Worm (Caenorhabditis elegans) whole organism, L3 larva: Measurements from ENCODE around the gene col-169.
A peak's percentile ranks its signal among the peaks of the same experiment; 100 is the strongest.

Experiments
- R02D3.7 ChIP-seq: fragments of 150-350 bp; optimal IDR thresholded peaks from 2 replicates; lab custom pipeline; 2014; ENCODE audit warnings: missing biosample characterization, missing genetic modification characterization
- ZK546.5 ChIP-seq: sonication (generic microtip); optimal IDR thresholded peaks from 2 replicates; lab custom pipeline; 2017; ENCODE audit warnings: missing biosample characterization, missing genetic modification characterization
- ama-1 ChIP-seq: fragments of 150-350 bp; optimal IDR thresholded peaks from 2 replicates; lab custom pipeline; 2018
- ceh-28 ChIP-seq: fragments of 150-350 bp; optimal IDR thresholded peaks from 2 replicates; lab custom pipeline; 2014; ENCODE audit warnings: missing biosample characterization, missing genetic modification reagents, missing genetic modification characterization
- ceh-82 ChIP-seq: fragments of 150-350 bp; optimal IDR thresholded peaks from 2 replicates; lab custom pipeline; 2014; ENCODE audit warnings: missing biosample characterization, missing genetic modification characterization
- ceh-9 ChIP-seq: sonication (generic microtip); optimal IDR thresholded peaks from 2 replicates; lab custom pipeline; 2018; ENCODE audit warnings: missing biosample characterization, missing genetic modification characterization
- egl-27 ChIP-seq: sonication (generic microtip); optimal IDR thresholded peaks from 4 replicates; lab custom pipeline; 2017; ENCODE audit warnings: missing biosample characterization, missing genetic modification reagents, missing genetic modification characterization
- egl-5 ChIP-seq: fragments of 150-350 bp; optimal IDR thresholded peaks from 2 replicates; lab custom pipeline; 2017; ENCODE audit warnings: missing biosample characterization, missing genetic modification reagents, missing genetic modification characterization, inconsistent platforms
- elt-1 ChIP-seq: fragments of 150-350 bp; optimal IDR thresholded peaks from 2 replicates; lab custom pipeline; 2014; ENCODE audit warnings: missing biosample characterization, missing genetic modification characterization
- elt-2 ChIP-seq: sonication (generic microtip); optimal IDR thresholded peaks from 2 replicates; lab custom pipeline; 2016; ENCODE audit warnings: missing genetic modification reagents, mild to moderate bottlenecking, missing genetic modification characterization, missing compliant biosample characterization
- elt-3 ChIP-seq, 3 experiments: fragments of 150-350 bp in 1 of 3; sonication (generic microtip) in 2 of 3; optimal IDR thresholded peaks; 2 replicates in 2 of 3; 4 replicates in 1 of 3; lab custom pipeline; 2014 to 2017; ENCODE audit warnings: missing biosample characterization in 3 of 3, missing genetic modification characterization in 3 of 3
- eor-1 ChIP-seq, 2 experiments: fragments of 150-350 bp; optimal IDR thresholded peaks; 2 replicates each; lab custom pipeline; 2014 to 2018; ENCODE audit warnings: missing biosample characterization in 2 of 2, missing genetic modification characterization in 2 of 2
- fkh-10 ChIP-seq: sonication (generic microtip); optimal IDR thresholded peaks from 2 replicates; lab custom pipeline; 2017; ENCODE audit warnings: missing biosample characterization, missing genetic modification reagents, missing genetic modification characterization
- fkh-2 ChIP-seq: fragments of 150-350 bp; optimal IDR thresholded peaks from 2 replicates; lab custom pipeline; 2014; ENCODE audit warnings: missing biosample characterization, missing genetic modification reagents, missing genetic modification characterization
- fos-1 ChIP-seq: fragments of 150-350 bp; optimal IDR thresholded peaks from 2 replicates; lab custom pipeline; 2014; ENCODE audit warnings: missing biosample characterization, missing genetic modification characterization
- hmg-11 ChIP-seq: sonication (generic microtip); optimal IDR thresholded peaks from 2 replicates; lab custom pipeline; 2016; ENCODE audit warnings: missing genetic modification characterization, missing compliant biosample characterization
- jun-1 ChIP-seq: fragments of 150-350 bp; optimal IDR thresholded peaks from 2 replicates; lab custom pipeline; 2014; ENCODE audit warnings: missing biosample characterization, missing genetic modification reagents, missing genetic modification characterization
- lin-15B ChIP-seq: fragments of 150-350 bp; optimal IDR thresholded peaks from 2 replicates; lab custom pipeline; 2014; ENCODE audit warnings: missing biosample characterization, missing genetic modification characterization
- lsy-12 ChIP-seq: sonication (generic microtip); optimal IDR thresholded peaks from 2 replicates; lab custom pipeline; 2016; ENCODE audit warnings: mild to moderate bottlenecking, missing genetic modification characterization, missing compliant biosample characterization
- mdl-1 ChIP-seq: fragments of 150-350 bp; optimal IDR thresholded peaks from 2 replicates; lab custom pipeline; 2014; ENCODE audit warnings: missing biosample characterization, missing genetic modification characterization
- mml-1 ChIP-seq: fragments of 150-350 bp; sonication (generic microtip); optimal IDR thresholded peaks from 3 replicates; lab custom pipeline; 2014; ENCODE audit warnings: missing biosample characterization, missing genetic modification characterization
- nfya-1 ChIP-seq: sonication (generic microtip); optimal IDR thresholded peaks from 2 replicates; lab custom pipeline; 2017; ENCODE audit warnings: missing genetic modification characterization, mild to moderate bottlenecking, missing compliant biosample characterization, antibody characterized with exemption, moderate library complexity; ENCODE audit not compliant: insufficient read depth
- nhr-11 ChIP-seq: fragments of 150-350 bp; optimal IDR thresholded peaks from 2 replicates; lab custom pipeline; 2014; ENCODE audit warnings: missing biosample characterization, missing genetic modification characterization
- nhr-12 ChIP-seq: fragments of 150-350 bp; optimal IDR thresholded peaks from 2 replicates; lab custom pipeline; 2014; ENCODE audit warnings: missing biosample characterization, missing genetic modification characterization
- nhr-23 ChIP-seq: fragments of 150-350 bp; optimal IDR thresholded peaks from 2 replicates; lab custom pipeline; 2014; ENCODE audit warnings: missing biosample characterization, missing genetic modification reagents, missing genetic modification characterization
- nhr-25 ChIP-seq: sonication (generic microtip); optimal IDR thresholded peaks from 2 replicates; lab custom pipeline; 2017; ENCODE audit warnings: missing biosample characterization, missing genetic modification characterization
- nhr-28 ChIP-seq: fragments of 150-350 bp; optimal IDR thresholded peaks from 2 replicates; lab custom pipeline; 2014; ENCODE audit warnings: missing biosample characterization, missing genetic modification characterization
- nhr-67 ChIP-seq: fragments of 150-350 bp; optimal IDR thresholded peaks from 2 replicates; lab custom pipeline; 2014; ENCODE audit warnings: missing biosample characterization, missing genetic modification characterization
- nhr-76 ChIP-seq: fragments of 150-350 bp; sonication (generic microtip); optimal IDR thresholded peaks from 5 replicates; lab custom pipeline; 2014; ENCODE audit warnings: missing biosample characterization, missing genetic modification characterization
- nhr-77 ChIP-seq: fragments of 150-350 bp; optimal IDR thresholded peaks from 2 replicates; lab custom pipeline; 2014; ENCODE audit warnings: missing biosample characterization, missing genetic modification characterization
- pha-4 ChIP-seq: fragments of 150-350 bp; optimal IDR thresholded peaks from 2 replicates; lab custom pipeline; 2014; ENCODE audit warnings: missing biosample characterization, missing genetic modification reagents, missing genetic modification characterization
- pqm-1 ChIP-seq: fragments of 150-350 bp; optimal IDR thresholded peaks from 2 replicates; lab custom pipeline; 2017; ENCODE audit warnings: missing biosample characterization, missing genetic modification characterization, inconsistent platforms
- sea-2 ChIP-seq: fragments of 150-350 bp; sonication (generic microtip); optimal IDR thresholded peaks from 4 replicates; lab custom pipeline; 2014; ENCODE audit warnings: missing biosample characterization, missing genetic modification reagents, missing genetic modification characterization
- skn-1 ChIP-seq: fragments of 150-350 bp; optimal IDR thresholded peaks from 2 replicates; lab custom pipeline; 2014; ENCODE audit warnings: missing biosample characterization, missing genetic modification characterization
- unc-39 ChIP-seq: sonication (generic microtip); optimal IDR thresholded peaks from 4 replicates; lab custom pipeline; 2017; ENCODE audit warnings: missing biosample characterization, missing genetic modification characterization
- unc-62 ChIP-seq: fragments of 150-350 bp; sonication (generic microtip); optimal IDR thresholded peaks from 4 replicates; lab custom pipeline; 2014; ENCODE audit warnings: missing biosample characterization, missing genetic modification reagents, missing genetic modification characterization
- zag-1 ChIP-seq: fragments of 150-350 bp; optimal IDR thresholded peaks from 2 replicates; lab custom pipeline; 2014; ENCODE audit warnings: missing biosample characterization, missing genetic modification characterization
- ztf-11 ChIP-seq: fragments of 150-350 bp; optimal IDR thresholded peaks from 2 replicates; lab custom pipeline; 2014; ENCODE audit warnings: missing biosample characterization, missing genetic modification characterization
- ztf-4 ChIP-seq: fragments of 150-350 bp; optimal IDR thresholded peaks from 2 replicates; lab custom pipeline; 2014; ENCODE audit warnings: missing biosample characterization, missing genetic modification characterization

Gene col-169

ce11 chrX:6360658-6361057 is 31.7 kb downstream of the col-169 start, which contains the start of gene C03B1.14:
C03B1.14 (minus strand) TSS chrX:6360758.
- TF ChIP-seq ceh-28 (tag; lab: Kevin White, UChicago) (no peak), sea-2 (GFP tag; lab: Kevin White, UChicago) (no peak)

DNA sequence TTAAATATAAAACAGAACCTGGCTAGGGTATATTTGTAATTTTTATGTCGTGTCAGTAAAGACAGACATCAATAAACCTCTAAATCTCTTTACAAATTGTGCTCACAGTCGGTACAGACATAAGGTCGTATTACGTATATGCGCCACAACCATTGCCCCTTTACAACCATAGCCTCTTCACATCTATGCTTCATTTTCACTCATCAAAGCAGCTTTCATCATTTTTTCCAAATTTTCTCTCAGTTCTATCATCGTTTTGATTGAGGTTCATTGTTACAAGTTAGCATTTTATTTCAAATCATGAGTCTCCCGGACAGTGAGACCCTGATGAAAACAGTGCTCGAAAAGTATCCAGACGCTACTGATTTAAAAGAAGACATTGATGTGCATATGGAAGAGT is 35.2 kb downstream of the col-169 start, which contains the start of gene C03B1.4:
C03B1.4 (plus strand) TSS at position 301 of the 400 bp plus-strand sequence.
- TF ChIP-seq mml-1 (tag; lab: Kevin White, UChicago): no peak
- TF ChIP-seq elt-2 (tag; lab: Kevin White, UChicago): no peak
- TF ChIP-seq sea-2 (GFP tag; lab: Kevin White, UChicago): no peak

DNA sequence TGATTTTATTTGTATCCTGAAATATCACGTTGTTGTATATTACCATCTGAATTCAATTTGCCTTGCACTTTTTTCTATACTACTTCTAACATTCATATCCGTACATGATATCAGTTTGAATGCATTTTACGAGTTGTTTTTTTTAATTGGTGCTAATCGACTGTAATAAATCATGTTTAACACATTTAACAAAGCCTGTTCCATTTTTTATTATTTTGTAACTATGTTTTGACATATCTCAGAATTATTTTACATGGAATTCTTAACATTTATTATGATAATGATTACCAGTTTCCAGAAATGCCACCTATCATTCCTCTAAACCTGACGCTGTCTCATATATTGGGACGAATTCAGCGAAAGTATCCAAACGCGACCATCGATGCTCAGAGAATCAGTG is 36.8 kb downstream of the col-169 start, which contains the start of gene C03B1.3:
C03B1.3 (plus strand) TSS at position 301 of the 400 bp plus-strand sequence.
- TF ChIP-seq fos-1 (tag; lab: Kevin White, UChicago) (no peak), elt-2 (tag; lab: Kevin White, UChicago) (no peak), egl-5 (no peak), nfya-1 (tag; lab: Kevin White, UChicago) (no peak), egl-27 (tag; lab: Kevin White, UChicago) (no peak), mdl-1 (tag; lab: Kevin White, UChicago) (no peak), fkh-2 (tag; lab: Kevin White, UChicago) (no peak), nhr-76 (tag; lab: Kevin White, UChicago) (no peak), ceh-28 (tag; lab: Kevin White, UChicago) (no peak), nhr-28 (tag; lab: Kevin White, UChicago) (no peak), ama-1 (lab: Kevin White, UChicago) (no peak), nhr-11 (tag; lab: Kevin White, UChicago) (no peak), nhr-77 (tag; lab: Kevin White, UChicago) (no peak)

DNA sequence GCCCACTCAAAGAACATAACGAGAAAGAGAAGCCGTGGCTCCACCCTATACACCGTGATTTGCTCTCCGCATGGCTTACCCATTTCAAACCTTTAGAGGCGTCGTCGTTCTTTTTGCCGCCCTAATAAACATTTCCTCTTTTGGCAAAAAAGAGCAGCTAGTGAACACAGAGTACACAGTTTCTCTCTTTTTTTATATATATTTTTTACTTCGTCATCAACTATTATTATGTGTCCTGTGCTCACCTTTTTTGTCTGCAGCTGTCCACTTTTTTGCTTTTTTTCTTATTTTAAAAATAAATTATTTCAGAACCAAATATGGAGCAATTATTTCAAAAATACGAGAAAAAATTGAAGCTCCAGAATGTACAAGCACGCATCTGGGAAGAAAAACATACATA is 40.8 kb downstream of the col-169 start, which contains the start of gene C03B1.2:
C03B1.2 (plus strand) TSS at position 301 of the 400 bp plus-strand sequence.
- TF ChIP-seq hmg-11 (tag; lab: Kevin White, UChicago) (no peak), nhr-25 (tag; lab: Kevin White, UChicago) (no peak), ceh-28 (tag; lab: Kevin White, UChicago) (no peak), nhr-77 (tag; lab: Kevin White, UChicago) (no peak), jun-1 (tag; lab: Kevin White, UChicago) (no peak)

DNA sequence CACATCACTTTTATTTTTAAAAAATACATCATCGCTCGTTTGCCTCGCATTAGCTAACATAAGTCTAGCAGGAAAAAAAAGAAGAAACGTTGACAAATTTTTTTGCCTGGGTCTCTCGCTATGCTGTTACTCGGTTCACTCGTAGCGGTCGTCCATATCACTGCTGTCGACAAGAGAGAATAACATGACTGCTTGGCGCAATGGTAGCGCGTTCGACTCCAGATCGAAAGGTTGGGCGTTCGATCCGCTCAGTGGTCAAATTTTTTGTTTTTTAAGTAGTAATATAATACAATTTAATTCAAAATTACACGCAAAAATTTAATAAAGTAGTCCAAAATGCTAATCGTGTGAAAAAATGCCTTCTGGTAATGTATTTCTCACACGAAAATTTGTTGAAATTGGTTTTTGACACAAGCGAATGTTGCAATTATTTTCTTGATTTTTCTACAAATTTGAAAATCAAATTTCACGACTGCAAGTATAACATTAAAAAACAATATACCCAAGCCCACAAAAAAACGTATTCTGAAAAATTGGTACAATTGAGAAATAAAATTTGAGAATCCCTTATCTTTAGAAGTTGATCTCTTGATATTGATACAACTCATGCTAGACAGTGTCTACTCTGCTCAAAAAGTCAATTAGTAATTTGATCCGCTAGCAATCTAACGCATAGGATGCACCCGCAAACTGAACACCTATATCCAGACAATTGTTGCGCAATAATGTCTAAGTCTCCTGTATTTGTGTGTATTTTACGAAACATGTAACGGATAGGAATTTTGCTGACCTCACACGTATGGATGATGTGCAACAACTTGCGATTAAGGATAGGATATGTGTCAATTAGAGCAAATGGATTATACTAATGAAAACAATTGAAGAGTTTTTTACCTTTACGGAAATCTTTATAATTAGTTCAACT is 42.5 kb downstream of the col-169 start:
- TF ChIP-seq pqm-1: peak; percentile 26
- TF ChIP-seq fkh-10: no peak
- no peak for TF ChIP-seq lin-15B (tag; lab: Kevin White, UChicago)
- TF ChIP-seq ztf-4 (tag; lab: Kevin White, UChicago): no peak
- TF ChIP-seq unc-39 (tag; lab: Kevin White, UChicago): no peak
- TF ChIP-seq nhr-25 (tag; lab: Kevin White, UChicago): no peak
- TF ChIP-seq jun-1 (tag; lab: Kevin White, UChicago): peak; percentile 57
- TF ChIP-seq elt-1: no peak
- TF ChIP-seq nhr-12: no peak
- no peak for TF ChIP-seq nhr-67
- peak; percentile 26 for TF ChIP-seq skn-1 (tag; lab: Kevin White, UChicago)
- TF ChIP-seq nfya-1 (tag; lab: Kevin White, UChicago): peak; percentile 57
- TF ChIP-seq fkh-2 (tag; lab: Kevin White, UChicago): no peak
- TF ChIP-seq elt-3 (tag; optimal IDR thresholded peaks at IDR 0.05; lab: Kevin White, UChicago): no peak
- TF ChIP-seq fos-1 (tag; lab: Kevin White, UChicago): no peak
- no peak for TF ChIP-seq sea-2 (GFP tag; lab: Kevin White, UChicago)
- peak; percentile 49 for TF ChIP-seq pha-4
- TF ChIP-seq ztf-11: no peak
- no peak for TF ChIP-seq lsy-12 (tag; lab: Kevin White, UChicago)
- no peak for TF ChIP-seq ZK546.5
- no peak for TF ChIP-seq ceh-9 (tag; lab: Kevin White, UChicago)
- no peak for TF ChIP-seq ama-1 (lab: Kevin White, UChicago)
- TF ChIP-seq nhr-28 (tag; lab: Kevin White, UChicago): peak; percentile 10
- no peak for TF ChIP-seq nhr-11 (tag; lab: Kevin White, UChicago)
- no peak for TF ChIP-seq mdl-1 (tag; lab: Kevin White, UChicago)
- TF ChIP-seq unc-62 (GFP tag; lab: Kevin White, UChicago): no peak
- peak; percentile 93 for TF ChIP-seq hmg-11 (tag; lab: Kevin White, UChicago)
- TF ChIP-seq R02D3.7 (tag; lab: Kevin White, UChicago): no peak
- no peak for TF ChIP-seq ceh-28 (tag; lab: Kevin White, UChicago)
- TF ChIP-seq eor-1 (tag; optimal IDR thresholded peaks at IDR 0.05; lab: Kevin White, UChicago): no peak
- TF ChIP-seq nhr-77 (tag; lab: Kevin White, UChicago): no peak
- TF ChIP-seq egl-27 (tag; lab: Kevin White, UChicago): no peak
- no peak for TF ChIP-seq nhr-76 (tag; lab: Kevin White, UChicago)
- peak; percentile 33 for TF ChIP-seq ceh-82 (tag; lab: Kevin White, UChicago)
- TF ChIP-seq elt-2 (tag; lab: Kevin White, UChicago): peak; percentile 29
- TF ChIP-seq zag-1 (tag; lab: Kevin White, UChicago): no peak
- no peak for TF ChIP-seq mml-1 (tag; lab: Kevin White, UChicago)
- TF ChIP-seq nhr-23 (tag; lab: Kevin White, UChicago): peak; percentile 36
